Worm (Caenorhabditis elegans): ENCODE measurements around the gene ztf-14.

ztf-14 gene

ce11 chrX:14503800-14504550, 8.1 kb downstream of the ztf-14 start, which contains the start of gene M163.1:
Gene M163.1 (minus strand): TSS chrX:14503824.
- TF ChIP-seq C34B4.2 (tag; optimal IDR thresholded peaks at IDR 0.05) (no peak), elt-2 (tag; optimal IDR thresholded peaks at IDR 0.05) (peak; percentile 31), lin-39 (tag; optimal IDR thresholded peaks at IDR 0.05) (no peak), nhr-20 (tag; optimal IDR thresholded peaks at IDR 0.05) (peak; percentile 52), ets-5 (GFP tag; IDR thresholded peaks at IDR 0.05) (no peak), nhr-71 (tag; optimal IDR thresholded peaks at IDR 0.05) (peak; percentile 52), mdl-1 (tag; optimal IDR thresholded peaks at IDR 0.05) (no peak), mef-2 (tag; optimal IDR thresholded peaks at IDR 0.05) (no peak), nhr-85 (tag) (peak; percentile 73), grh-1 (GFP tag; IDR thresholded peaks at IDR 0.05) (0 out of 2 replicates have a peak, but pooled peaks have one; percentile 13), efl-1 (optimal IDR thresholded peaks at IDR 0.05) (no peak), efl-1 (GFP tag; optimal IDR thresholded peaks at IDR 0.05 in 1 of 2) (no peak), C16A3.4 (tag; optimal IDR thresholded peaks at IDR 0.05) (no peak), lin-35 (GFP tag; optimal IDR thresholded peaks at IDR 0.05) (no peak), ztf-11 (tag; optimal IDR thresholded peaks at IDR 0.05) (peak in 1 of 2 experiments; percentile 30), unc-86 (tag; optimal IDR thresholded peaks at IDR 0.05) (no peak), nhr-19 (GFP tag; conservative IDR thresholded peaks at IDR 0.05) (peak; percentile 37), unc-130 (tag; optimal IDR thresholded peaks at IDR 0.05) (peak; percentile 3), irx-1 (tag; optimal IDR thresholded peaks at IDR 0.05) (no peak), lin-14 (GFP tag; optimal IDR thresholded peaks at IDR 0.05) (peak; percentile 53), rnt-1 (tag; optimal IDR thresholded peaks at IDR 0.05) (peak; percentile 22)

ce11 chrX:14504551-14504902, 8.6 kb downstream of the ztf-14 start:
- TF ChIP-seq elt-2 (tag; optimal IDR thresholded peaks at IDR 0.05) (peak; percentile 30), egl-13 (tag; optimal IDR thresholded peaks at IDR 0.05) (no peak), nhr-85 (tag) (no peak), unc-86 (tag; optimal IDR thresholded peaks at IDR 0.05) (no peak), nhr-90 (tag; optimal IDR thresholded peaks at IDR 0.05; ENCODE audit: poor library complexity) (no peak)

ce11 chrX:14505578-14506353, 9.9 kb downstream of the ztf-14 start:
- TF ChIP-seq Y116A8C.19 (tag; optimal IDR thresholded peaks at IDR 0.05; ENCODE audit: borderline replicate concordance) (no peak), elt-2 (tag; optimal IDR thresholded peaks at IDR 0.05) (peak; percentile 91), sptf-1 (tag; optimal IDR thresholded peaks at IDR 0.05) (no peak), blmp-1 (tag; optimal IDR thresholded peaks at IDR 0.05) (no peak), unc-30 (tag; optimal IDR thresholded peaks at IDR 0.05) (no peak), dpl-1 (GFP tag; optimal IDR thresholded peaks at IDR 0.05) (peak in 1 of 3 experiments; percentile 10), elt-3 (tag; optimal IDR thresholded peaks at IDR 0.05) (peak; percentile 26 to 98 (median 58)), zag-1 (tag; optimal IDR thresholded peaks at IDR 0.05) (no peak), unc-62 (GFP tag; optimal IDR thresholded peaks at IDR 0.05) (no peak), lin-15B (tag; optimal IDR thresholded peaks at IDR 0.05) (no peak), ces-1 (GFP tag; optimal IDR thresholded peaks at IDR 0.05) (no peak), lir-3 (tag; optimal IDR thresholded peaks at IDR 0.05; ENCODE audit: poor library complexity) (no peak), hlh-17 (GFP tag; optimal IDR thresholded peaks at IDR 0.05; ENCODE audit: borderline replicate concordance) (no peak), nhr-11 (tag; optimal IDR thresholded peaks at IDR 0.05) (no peak), snu-23 (GFP tag; optimal IDR thresholded peaks at IDR 0.05) (peak; percentile 71), mef-2 (tag; optimal IDR thresholded peaks at IDR 0.05) (no peak), C16A3.4 (tag; optimal IDR thresholded peaks at IDR 0.05) (no peak), ama-1 (optimal IDR thresholded peaks at IDR 0.05) (no peak), pqm-1 (tag; optimal IDR thresholded peaks at IDR 0.05) (peak; percentile 57), fkh-8 (tag; optimal IDR thresholded peaks at IDR 0.05) (no peak), nhr-20 (tag; optimal IDR thresholded peaks at IDR 0.05) (peak; percentile 79), isw-1 (GFP tag; IDR thresholded peaks at IDR 0.05) (no peak), efl-1 (optimal IDR thresholded peaks at IDR 0.05) (peak in 1 of 2 experiments; percentile 10), efl-1 (GFP tag; optimal IDR thresholded peaks at IDR 0.05 in 1 of 2) (peak in 1 of 2 experiments; percentile 93), ztf-4 (tag; optimal IDR thresholded peaks at IDR 0.05) (no peak), lin-13 (GFP tag; optimal IDR thresholded peaks at IDR 0.05) (no peak), hlh-4 (tag; optimal IDR thresholded peaks at IDR 0.05) (no peak), lin-35 (GFP tag; optimal IDR thresholded peaks at IDR 0.05) (peak; percentile 1 to 61), sox-4 (tag; optimal IDR thresholded peaks at IDR 0.05) (no peak), ceh-90 (tag; optimal IDR thresholded peaks at IDR 0.05) (no peak), irx-1 (tag; optimal IDR thresholded peaks at IDR 0.05) (peak; percentile 35)

All from whole organism, L1 larva.